Fruit fly (Drosophila melanogaster) whole organism, pupa: ENCODE results near the gene CG10171.

Experiments
- CG10348 ChIP-seq: fragments of 200-800 bp; sonication (Bioruptor generic); IDR thresholded peaks from 2 replicates; pipeline ENCODE4 v1.3.6; 2022; ENCODE audit warnings: missing biosample characterization, missing genetic modification characterization
- CG12605 ChIP-seq: fragments of 200-800 bp; sonication (Bioruptor generic); IDR thresholded peaks from 2 replicates; pipeline ENCODE4 v1.3.6; 2022; ENCODE audit warnings: missing biosample characterization, missing genetic modification characterization
- CG15710 ChIP-seq: fragments of 200-800 bp; sonication (Bioruptor generic); optimal IDR thresholded peaks from 2 replicates; lab custom pipeline; 2018; ENCODE audit warnings: missing biosample characterization, mild to moderate bottlenecking, missing genetic modification characterization, moderate library complexity
- CG9948 ChIP-seq: fragments of 200-800 bp; sonication (Bioruptor generic); optimal IDR thresholded peaks from 2 replicates; lab custom pipeline; 2018; ENCODE audit warnings: missing biosample characterization, mild to moderate bottlenecking, missing genetic modification characterization, moderate library complexity
- D1 ChIP-seq: fragments of 200-800 bp; sonication (Bioruptor generic); optimal IDR thresholded peaks from 2 replicates; lab custom pipeline; 2018; ENCODE audit warnings: missing biosample characterization, mild to moderate bottlenecking, missing genetic modification characterization, moderate library complexity
- EcR ChIP-seq: fragments of 200-800 bp; sonication (Bioruptor generic); optimal IDR thresholded peaks from 3 replicates; lab custom pipeline; 2019; ENCODE audit warnings: missing biosample characterization, missing genetic modification characterization, mild to moderate bottlenecking, moderate library complexity, missing genetic modification reagents
- Ets98B ChIP-seq: fragments of 200-800 bp; sonication (Bioruptor generic); IDR thresholded peaks from 2 replicates; pipeline ENCODE4 v1.3.6; 2022; ENCODE audit warnings: missing biosample characterization, missing genetic modification characterization
- Pif1B ChIP-seq: fragments of 200-800 bp; sonication (Bioruptor generic); optimal IDR thresholded peaks from 3 replicates; lab custom pipeline; 2016; ENCODE audit warnings: missing biosample characterization, missing genetic modification characterization

dm6 chr3L:13377657-13378056, 10.1 kb downstream of the CG10171 start, which contains the start of gene CG14111:
- TF ChIP-seq CG10348 (GFP tag; lab: Robert Waterston, UW), result no peak
- TF ChIP-seq EcR, result no peak
- no peak for TF ChIP-seq Pif1B (GFP tag; lab: Kevin White, UChicago)
- no peak for TF ChIP-seq Ets98B
- no peak for TF ChIP-seq CG12605
- no peak for TF ChIP-seq CG9948 (tag; lab: Kevin White, UChicago)
- TF ChIP-seq D1 (tag; lab: Kevin White, UChicago), result no peak
- TF ChIP-seq CG15710, result no peak
